Fruit fly (Drosophila melanogaster): ENCODE measurements around the gene CG31407.

The CG31407 gene

DNA sequence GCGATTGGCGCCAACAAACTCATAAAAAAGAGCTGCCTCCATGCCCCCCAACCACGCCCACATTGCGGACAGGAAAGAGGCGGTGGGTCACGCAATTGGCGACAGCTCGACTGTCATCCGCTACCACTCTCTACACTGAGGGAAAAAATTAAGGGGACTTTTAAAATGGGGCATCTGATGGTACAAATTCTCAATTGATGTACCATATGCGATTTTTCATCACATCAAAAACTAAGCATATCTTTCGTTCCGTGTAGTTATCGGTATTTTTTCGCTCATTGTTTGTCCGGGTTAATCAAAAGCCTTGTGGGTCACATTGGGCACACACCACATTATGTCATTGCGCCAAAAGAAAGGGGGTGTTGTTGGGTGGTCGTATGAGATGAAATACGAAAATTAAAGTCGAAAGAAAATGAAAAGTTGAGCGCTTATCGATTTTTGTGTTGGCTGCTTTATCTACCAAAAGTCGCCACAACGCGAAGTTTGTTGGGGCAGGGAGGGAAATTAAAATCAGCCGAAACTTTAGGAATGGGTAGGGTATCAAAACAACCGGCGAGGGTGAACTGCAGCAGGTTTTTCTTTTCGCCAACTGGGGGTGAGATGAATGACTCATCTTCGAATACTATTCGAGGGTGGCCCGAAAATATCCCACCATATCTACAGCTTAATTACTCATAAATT lies 778 bp downstream of the CG31407 start (continued):
- no peak for TF ChIP-seq CG2875 (GFP tag; optimal IDR thresholded peaks at IDR 0.05)
- TF ChIP-seq CG8478 (optimal IDR thresholded peaks at IDR 0.05) = no peak
- TF ChIP-seq CG14441 (GFP tag; IDR thresholded peaks at IDR 0.05) = peak; percentile 62
- peak; percentile 47; the same call in 1 of the 2 replicates for TF ChIP-seq MBD-R2 (GFP tag; IDR thresholded peaks at IDR 0.05)
- peak; percentile 18; the same call in 1 of the 2 replicates for TF ChIP-seq ranshi (GFP tag; IDR thresholded peaks at IDR 0.05)
- peak; percentile 93 for TF ChIP-seq Med (GFP tag)
- 0 out of 3 replicates have a peak, but pooled peaks have one; percentile 50 for TF ChIP-seq ci (GFP tag; IDR thresholded peaks at IDR 0.05)
- TF ChIP-seq ab (GFP tag; optimal IDR thresholded peaks at IDR 0.05) = no peak
- no peak for TF ChIP-seq peb (GFP tag; IDR thresholded peaks at IDR 0.05)
- no peak for TF ChIP-seq CG1529 (GFP tag; optimal IDR thresholded peaks at IDR 0.05)
- no peak for TF ChIP-seq CG2199 (GFP tag; IDR thresholded peaks at IDR 0.05)
- TF ChIP-seq CG2712 (tag; optimal IDR thresholded peaks at IDR 0.05) = no peak
- no peak for TF ChIP-seq fd3F (GFP tag; optimal IDR thresholded peaks at IDR 0.05)
- TF ChIP-seq Dek (tag; optimal IDR thresholded peaks at IDR 0.05) = peak; percentile 40
- TF ChIP-seq Awh (GFP tag; IDR thresholded peaks at IDR 0.05) = no peak
- peak; percentile 72 for TF ChIP-seq Hand (GFP tag; optimal IDR thresholded peaks at IDR 0.05)
- no peak for TF ChIP-seq wek (GFP tag; optimal IDR thresholded peaks at IDR 0.05)
- TF ChIP-seq otp (GFP tag; IDR thresholded peaks at IDR 0.05) = 0 out of 3 replicates have a peak, but pooled peaks have one; percentile 21
- TF ChIP-seq CG8924 (tag; optimal IDR thresholded peaks at IDR 0.05) = no peak
- no peak for TF ChIP-seq sna (GFP tag; IDR thresholded peaks at IDR 0.05; ENCODE audit: partially characterized antibody)
- TF ChIP-seq CTCF (GFP tag; optimal IDR thresholded peaks at IDR 0.05) = no peak
- no peak for TF ChIP-seq gsb (GFP tag; IDR thresholded peaks at IDR 0.05)
- no peak for TF ChIP-seq Ravus (GFP tag; IDR thresholded peaks at IDR 0.05)
- no peak for TF ChIP-seq CG6254 (GFP tag; optimal IDR thresholded peaks at IDR 0.05)
- TF ChIP-seq CG14710 (tag; optimal IDR thresholded peaks at IDR 0.05) = no peak
- TF ChIP-seq CG11093 (GFP tag; IDR thresholded peaks at IDR 0.05) = no peak
- no peak for TF ChIP-seq CG10565 (GFP tag; optimal IDR thresholded peaks at IDR 0.05)
- 0 out of 2 replicates have a peak, but pooled peaks have one; percentile 26 for TF ChIP-seq CG16779 (GFP tag; IDR thresholded peaks at IDR 0.05)
- no peak for TF ChIP-seq Neu2 (GFP tag; optimal IDR thresholded peaks at IDR 0.05; ENCODE audit: borderline replicate concordance)
- no peak for TF ChIP-seq ems (GFP tag; optimal IDR thresholded peaks at IDR 0.05)
- peak; percentile 76 for TF ChIP-seq Hmr (GFP tag; optimal IDR thresholded peaks at IDR 0.05)
- TF ChIP-seq cwo (GFP tag; optimal IDR thresholded peaks at IDR 0.05) = peak; percentile 37
- no peak for TF ChIP-seq CG3838 (GFP tag; optimal IDR thresholded peaks at IDR 0.05)
- TF ChIP-seq CG17361 (GFP tag; IDR thresholded peaks at IDR 0.05) = no peak
- TF ChIP-seq ttk (GFP tag; IDR thresholded peaks at IDR 0.05) = no peak
- TF ChIP-seq gce (GFP tag; IDR thresholded peaks at IDR 0.05) = 0 out of 3 replicates have a peak, but pooled peaks have one; percentile 4
- 0 out of 2 replicates have a peak, but pooled peaks have one; percentile 32 for TF ChIP-seq wdn (GFP tag; IDR thresholded peaks at IDR 0.05)
- no peak for TF ChIP-seq CG10267 (tag; optimal IDR thresholded peaks at IDR 0.05)
- no peak for TF ChIP-seq gsb-n (tag; optimal IDR thresholded peaks at IDR 0.05)
- TF ChIP-seq HHEX (GFP tag; optimal IDR thresholded peaks at IDR 0.05) = peak; percentile 50
- no peak for TF ChIP-seq CG4328 (GFP tag; optimal IDR thresholded peaks at IDR 0.05)
- no peak for TF ChIP-seq Trl (optimal IDR thresholded peaks at IDR 0.05)
- peak; percentile 36 for TF ChIP-seq Trl (GFP tag; optimal IDR thresholded peaks at IDR 0.05)
- no peak for TF ChIP-seq CG11085 (GFP tag; IDR thresholded peaks at IDR 0.05)
- TF ChIP-seq dpn (GFP tag; optimal IDR thresholded peaks at IDR 0.05) = peak; percentile 32 to 41
- TF ChIP-seq ATbp (GFP tag; optimal IDR thresholded peaks at IDR 0.05) = no peak
- TF ChIP-seq Camta (GFP tag; optimal IDR thresholded peaks at IDR 0.05) = no peak
- peak; percentile 9 for TF ChIP-seq Dad (GFP tag; optimal IDR thresholded peaks at IDR 0.05)
- peak; percentile 63 for TF ChIP-seq CG14014 (GFP tag; IDR thresholded peaks at IDR 0.05)
- TF ChIP-seq lab (GFP tag; optimal IDR thresholded peaks at IDR 0.05) = peak; percentile 82
- peak; percentile 5 for TF ChIP-seq Hr3 (GFP tag; optimal IDR thresholded peaks at IDR 0.05)

All from whole organism, embryonic.